Worm (Caenorhabditis elegans) whole organism, L4 larva: ENCODE results near the gene B0334.20.

Experiments used
- egl-27 ChIP-seq: sonication (generic microtip); optimal IDR thresholded peaks from 3 replicates; lab custom pipeline; 2017; ENCODE audit warnings: missing biosample characterization, missing genetic modification reagents, missing genetic modification characterization
- ztf-11 ChIP-seq: fragments of 150-350 bp; optimal IDR thresholded peaks from 2 replicates; lab custom pipeline; 2014; ENCODE audit warnings: missing biosample characterization, missing genetic modification characterization

ce11 chrII:11533716-11534115 lies 33.5 kb upstream of the B0334.20 start, which contains the start of gene mdt-8:
- no peak for TF ChIP-seq ztf-11 (tag; lab: Kevin White, UChicago)
- no peak for TF ChIP-seq egl-27 (tag; lab: Kevin White, UChicago)
